Fruit fly (Drosophila melanogaster) whole organism, embryonic: ENCODE measurements around the gene Vha100-2.

Source experiments
- Adf1 ChIP-seq: fragments of 200-800 bp; sonication (Bioruptor generic); IDR thresholded peaks from 2 replicates; pipeline ENCODE4 v1.3.6; 2022; ENCODE audit warnings: missing biosample characterization, missing genetic modification characterization
- B-H1 ChIP-seq: fragments of 200-800 bp; sonication (Bioruptor generic); IDR thresholded peaks from 3 replicates; pipeline ENCODE4 v1.3.6; 2022; ENCODE audit warnings: missing biosample characterization, missing genetic modification characterization
- CG12071 ChIP-seq: fragments of 200-800 bp; sonication (Bioruptor generic); optimal IDR thresholded peaks from 3 replicates; lab custom pipeline; 2018; ENCODE audit warnings: missing biosample characterization, mild to moderate bottlenecking, missing genetic modification characterization
- CG12769 ChIP-seq: fragments of 200-800 bp; sonication (Bioruptor generic); optimal IDR thresholded peaks from 2 replicates; lab custom pipeline; 2019; ENCODE audit warnings: missing biosample characterization, mild to moderate bottlenecking, missing genetic modification characterization, moderate library complexity
- CG12942 ChIP-seq: fragments of 200-800 bp; sonication (Bioruptor generic); optimal IDR thresholded peaks from 3 replicates; lab custom pipeline; 2016; ENCODE audit warnings: missing biosample characterization, missing genetic modification characterization
- CG13624 ChIP-seq: fragments of 200-800 bp; sonication (Bioruptor generic); optimal IDR thresholded peaks from 2 replicates; lab custom pipeline; 2016; ENCODE audit warnings: missing biosample characterization, missing genetic modification characterization
- CG13775 ChIP-seq: fragments of 200-800 bp; sonication (Bioruptor generic); optimal IDR thresholded peaks from 3 replicates; lab custom pipeline; 2017; ENCODE audit warnings: missing biosample characterization, mild to moderate bottlenecking, missing genetic modification characterization
- CG13894 ChIP-seq: fragments of 200-800 bp; sonication (Bioruptor generic); optimal IDR thresholded peaks from 3 replicates; lab custom pipeline; 2018; ENCODE audit warnings: missing biosample characterization, mild to moderate bottlenecking, missing genetic modification characterization, moderate library complexity
- CG14441 ChIP-seq: fragments of 200-800 bp; sonication (Bioruptor generic); IDR thresholded peaks from 2 replicates; pipeline ENCODE4 v1.3.6; 2022; ENCODE audit warnings: missing biosample characterization, missing genetic modification characterization
- CG14710 ChIP-seq: fragments of 200-800 bp; sonication (Bioruptor generic); optimal IDR thresholded peaks from 3 replicates; lab custom pipeline; 2019; ENCODE audit warnings: missing biosample characterization, mild to moderate bottlenecking, missing genetic modification characterization, moderate library complexity
- CG14860 ChIP-seq: fragments of 200-800 bp; sonication (Bioruptor generic); IDR thresholded peaks from 3 replicates; pipeline ENCODE4 v1.3.6; 2022; ENCODE audit warnings: missing biosample characterization, missing genetic modification characterization; ENCODE audit not compliant: partially characterized antibody
- CG18011 ChIP-seq: fragments of 200-800 bp; sonication (Bioruptor generic); optimal IDR thresholded peaks from 2 replicates; lab custom pipeline; 2017; ENCODE audit warnings: missing biosample characterization, missing genetic modification characterization, mild to moderate bottlenecking, moderate library complexity, missing genotype
- CG30431 ChIP-seq: fragments of 200-800 bp; sonication (Bioruptor generic); optimal IDR thresholded peaks from 2 replicates; lab custom pipeline; 2017; ENCODE audit warnings: missing biosample characterization, missing genetic modification characterization
- CG6654 ChIP-seq: fragments of 200-800 bp; sonication (Bioruptor generic); optimal IDR thresholded peaks from 2 replicates; lab custom pipeline; 2017; ENCODE audit warnings: missing biosample characterization, mild to moderate bottlenecking, missing genetic modification characterization
- CG6683 ChIP-seq: fragments of 200-800 bp; sonication (Bioruptor generic); optimal IDR thresholded peaks from 2 replicates; lab custom pipeline; 2017; ENCODE audit warnings: missing biosample characterization, mild to moderate bottlenecking, missing genetic modification characterization, missing genetic modification reagents
- CG7786 ChIP-seq: fragments of 200-800 bp; sonication (Bioruptor generic); optimal IDR thresholded peaks from 2 replicates; lab custom pipeline; 2016; ENCODE audit warnings: missing biosample characterization, missing genetic modification characterization
- CG8944 ChIP-seq: fragments of 200-800 bp; sonication (Bioruptor generic); optimal IDR thresholded peaks from 3 replicates; lab custom pipeline; 2016; ENCODE audit warnings: missing biosample characterization, missing genetic modification characterization
- CG9932 ChIP-seq: fragments of 200-800 bp; sonication (Bioruptor generic); IDR thresholded peaks from 2 replicates; pipeline ENCODE4 v1.3.6; 2022; ENCODE audit warnings: missing biosample characterization, missing genetic modification characterization
- CrebB ChIP-seq: fragments of 200-800 bp; sonication (Bioruptor generic); optimal IDR thresholded peaks from 3 replicates; lab custom pipeline; 2018; ENCODE audit warnings: missing biosample characterization, mild to moderate bottlenecking, missing genetic modification characterization
- Dbx ChIP-seq: fragments of 200-800 bp; sonication (Bioruptor generic); IDR thresholded peaks from 3 replicates; pipeline ENCODE4 v1.3.6; 2022; ENCODE audit warnings: missing biosample characterization, missing genetic modification characterization
- Dip2 ChIP-seq: fragments of 200-800 bp; sonication (Bioruptor generic); IDR thresholded peaks from 2 replicates; pipeline ENCODE4 v1.3.6; 2022; ENCODE audit warnings: missing biosample characterization, missing genetic modification characterization
- Ets65A ChIP-seq: fragments of 200-800 bp; sonication (Bioruptor generic); peaks from one replicate; lab custom pipeline; 2016; ENCODE audit warnings: missing biosample characterization, missing genetic modification characterization
- Fer3 ChIP-seq: fragments of 200-800 bp; sonication (Bioruptor generic); optimal IDR thresholded peaks from 2 replicates; lab custom pipeline; 2018; ENCODE audit warnings: missing biosample characterization, mild to moderate bottlenecking, missing genetic modification characterization, moderate library complexity
- GATAe ChIP-seq: fragments of 200-800 bp; sonication (Bioruptor generic); conservative IDR thresholded peaks from 2 replicates; pipeline ENCODE4 v1.3.6; 2022; ENCODE audit warnings: missing biosample characterization, missing genetic modification characterization
- HmgZ ChIP-seq: fragments of 200-800 bp; sonication (Bioruptor generic); optimal IDR thresholded peaks from 2 replicates; lab custom pipeline; 2018; ENCODE audit warnings: missing biosample characterization, mild to moderate bottlenecking, missing genetic modification characterization
- MBD-R2 ChIP-seq: fragments of 200-800 bp; sonication (Bioruptor generic); IDR thresholded peaks from 2 replicates; pipeline ENCODE4 v1.3.6; 2022; ENCODE audit warnings: missing biosample characterization, missing genetic modification characterization
- Nf-YB ChIP-seq: fragments of 200-800 bp; sonication (Bioruptor generic); optimal IDR thresholded peaks from 3 replicates; lab custom pipeline; 2019; ENCODE audit warnings: missing biosample characterization, mild to moderate bottlenecking, missing genetic modification characterization, moderate library complexity
- Oaz ChIP-seq: fragments of 200-800 bp; sonication (Bioruptor generic); IDR thresholded peaks from 2 replicates; pipeline ENCODE4 v1.3.6; 2022; ENCODE audit warnings: missing biosample characterization, missing genetic modification characterization
- Rfx ChIP-seq: fragments of 200-800 bp; sonication (Bioruptor generic); IDR thresholded peaks from 2 replicates; pipeline ENCODE4 v1.3.6; 2022; ENCODE audit warnings: missing biosample characterization, missing genetic modification characterization
- Rx ChIP-seq: fragments of 200-800 bp; sonication (Bioruptor generic); IDR thresholded peaks from 2 replicates; pipeline ENCODE4 v1.3.6; 2022; ENCODE audit warnings: missing biosample characterization, missing genetic modification characterization
- Trl ChIP-seq, 3 experiments: fragments of >200 bp in 2 of 3; fragments of 200-800 bp in 1 of 3; sonication (Bioruptor generic) in 1 of 3; optimal IDR thresholded peaks; 2 replicates in 1 of 3; 3 replicates in 2 of 3; lab custom pipeline; 2016 to 2017; ENCODE audit warnings: missing biosample characterization in 1 of 3, missing genetic modification characterization in 1 of 3
- Usf ChIP-seq: fragments of 200-800 bp; sonication (Bioruptor generic); optimal IDR thresholded peaks from 2 replicates; lab custom pipeline; 2017; ENCODE audit warnings: missing genotype, missing biosample characterization, missing genetic modification characterization
- al ChIP-seq: fragments of 200-800 bp; sonication (Bioruptor generic); IDR thresholded peaks from 2 replicates; pipeline ENCODE4 v1.3.6; 2022; ENCODE audit warnings: missing biosample characterization, missing genetic modification characterization
- chinmo ChIP-seq: fragments of 200-800 bp; sonication (Bioruptor generic); IDR thresholded peaks from 4 replicates; pipeline ENCODE4 v1.3.6; 2022; ENCODE audit warnings: missing biosample characterization, missing genetic modification characterization; ENCODE audit not compliant: partially characterized antibody
- crol ChIP-seq: fragments of 200-800 bp; sonication (Bioruptor generic); IDR thresholded peaks from 2 replicates; pipeline ENCODE4 v1.3.6; 2022; ENCODE audit warnings: missing biosample characterization, missing genetic modification characterization
- cwo ChIP-seq: fragments of 200-800 bp; sonication (Bioruptor generic); optimal IDR thresholded peaks from 3 replicates; lab custom pipeline; 2017; ENCODE audit warnings: missing biosample characterization, missing genetic modification characterization, mild to moderate bottlenecking, moderate library complexity, missing genetic modification reagents
- ewg ChIP-seq: fragments of 200-800 bp; sonication (Bioruptor generic); optimal IDR thresholded peaks from 3 replicates; lab custom pipeline; 2017; ENCODE audit warnings: mild to moderate bottlenecking, missing biosample characterization, missing genetic modification reagents, missing genetic modification characterization
- exex ChIP-seq: fragments of 200-800 bp; sonication (Bioruptor generic); optimal IDR thresholded peaks from 4 replicates; lab custom pipeline; 2018; ENCODE audit warnings: missing biosample characterization, mild to moderate bottlenecking, missing genetic modification characterization, moderate library complexity
- gt ChIP-seq: fragments of 200-800 bp; sonication (Bioruptor generic); IDR thresholded peaks from 2 replicates; pipeline ENCODE4 v1.3.6; 2022; ENCODE audit warnings: missing biosample characterization, missing genetic modification characterization
- inv ChIP-seq: fragments of 200-800 bp; sonication (Bioruptor generic); IDR thresholded peaks from 2 replicates; pipeline ENCODE4 v1.3.6; 2022; ENCODE audit warnings: missing biosample characterization, missing genetic modification characterization; ENCODE audit not compliant: partially characterized antibody
- lmd ChIP-seq: fragments of 200-800 bp; sonication (Bioruptor generic); IDR thresholded peaks from 2 replicates; pipeline ENCODE4 v1.3.6; 2022; ENCODE audit warnings: missing biosample characterization, missing genetic modification characterization
- pfk ChIP-seq: fragments of 200-800 bp; sonication (Bioruptor generic); optimal IDR thresholded peaks from 2 replicates; lab custom pipeline; 2018; ENCODE audit warnings: missing biosample characterization, mild to moderate bottlenecking, missing genetic modification characterization, moderate library complexity
- prd ChIP-seq, 3 experiments: fragments of >200 bp in 2 of 3; fragments of 200-800 bp in 1 of 3; sonication (Bioruptor generic) in 1 of 3; optimal IDR thresholded peaks in 2 of 3; IDR thresholded peaks in 1 of 3; 2 replicates in 2 of 3; 3 replicates in 1 of 3; pipeline versions ENCODE4 v1.3.6 to Lab custom; 2017 to 2022; ENCODE audit warnings: missing biosample characterization in 1 of 3, missing genetic modification characterization in 1 of 3
- ranshi ChIP-seq: fragments of 200-800 bp; sonication (Bioruptor generic); IDR thresholded peaks from 2 replicates; pipeline ENCODE4 v1.3.6; 2022; ENCODE audit warnings: missing biosample characterization, missing genetic modification characterization
- rib ChIP-seq: fragments of 200-800 bp; sonication (Bioruptor generic); IDR thresholded peaks from 2 replicates; pipeline ENCODE4 v1.3.6; 2022; ENCODE audit warnings: missing biosample characterization, missing genetic modification characterization
- ro ChIP-seq: fragments of 200-800 bp; sonication (Bioruptor generic); IDR thresholded peaks from 2 replicates; pipeline ENCODE4 v1.3.6; 2022; ENCODE audit warnings: missing biosample characterization, missing genetic modification characterization
- sd ChIP-seq: fragments of 200-800 bp; sonication (Bioruptor generic); optimal IDR thresholded peaks from 3 replicates; lab custom pipeline; 2018; ENCODE audit warnings: missing biosample characterization, mild to moderate bottlenecking, missing genetic modification characterization, moderate library complexity
- sisA ChIP-seq: fragments of 200-800 bp; sonication (Bioruptor generic); IDR thresholded peaks from 2 replicates; pipeline ENCODE4 v1.3.6; 2022; ENCODE audit warnings: missing biosample characterization, missing genetic modification characterization
- slou ChIP-seq: fragments of 200-800 bp; sonication (Bioruptor generic); optimal IDR thresholded peaks from 3 replicates; lab custom pipeline; 2016; ENCODE audit warnings: missing biosample characterization, missing genetic modification characterization

Gene Vha100-2

dm6 chr3R:18445148-18445843 lies 46.3 kb upstream of the Vha100-2 start (continued):
- TF ChIP-seq CG13775 (GFP tag; lab: Kevin White, UChicago), result no peak
- TF ChIP-seq CG30431, result no peak
- no peak for TF ChIP-seq Usf (GFP tag; lab: Kevin White, UChicago)
- no peak for TF ChIP-seq sisA (GFP tag; lab: Robert Waterston, UW)
- TF ChIP-seq HmgZ, result no peak
- no peak for TF ChIP-seq CG13624
- TF ChIP-seq CG6654 (GFP tag; lab: Kevin White, UChicago), result no peak
- TF ChIP-seq CG12769 (tag; lab: Kevin White, UChicago), result peak; percentile 29
- no peak for TF ChIP-seq CG6683 (GFP tag; lab: Kevin White, UChicago)
- TF ChIP-seq CG18011 (GFP tag; lab: Kevin White, UChicago), result no peak
- no peak for TF ChIP-seq Rx (GFP tag; lab: Robert Waterston, UW)
- TF ChIP-seq crol, result peak; percentile 83
- no peak for TF ChIP-seq CrebB
- TF ChIP-seq lmd (GFP tag; lab: Robert Waterston, UW), result no peak
- no peak for TF ChIP-seq CG14710
- peak; percentile 66 for TF ChIP-seq exex (tag; lab: Kevin White, UChicago)
- no peak for TF ChIP-seq pfk (GFP tag; lab: Kevin White, UChicago)
- TF ChIP-seq Oaz (GFP tag; lab: Robert Waterston, UW), result no peak
- TF ChIP-seq CG7786 (GFP tag; lab: Kevin White, UChicago), result no peak
- 0 out of 2 replicates have a peak, but pooled peaks have one; percentile 25 for TF ChIP-seq CG9932 (GFP tag; lab: Robert Waterston, UW)
- TF ChIP-seq rib (GFP tag; lab: Robert Waterston, UW), result peak; percentile 78; the same call in 1 of the 2 replicates
- 0 out of 4 replicates have a peak, but pooled peaks have one; percentile 13 for TF ChIP-seq chinmo (GFP tag; lab: Robert Waterston, UW)
- peak; percentile 87 for TF ChIP-seq Adf1 (GFP tag; lab: Robert Waterston, UW)
- TF ChIP-seq Fer3 (tag; lab: Kevin White, UChicago), result no peak
- peak; percentile 34 for TF ChIP-seq CG13894 (tag; lab: Kevin White, UChicago)
- TF ChIP-seq gt, result no peak
- TF ChIP-seq cwo, result peak; percentile 65
- TF ChIP-seq sd (tag; lab: Kevin White, UChicago), result peak; percentile 85
- no peak for TF ChIP-seq CG14860 (GFP tag; lab: Robert Waterston, UW)
- no peak for TF ChIP-seq ro (GFP tag; lab: Robert Waterston, UW)
- TF ChIP-seq B-H1 (GFP tag; lab: Robert Waterston, UW), result no peak
- TF ChIP-seq al (GFP tag; lab: Robert Waterston, UW), result no peak
- TF ChIP-seq Trl (optimal IDR thresholded peaks at IDR 0.05; lab: Kevin White, UChicago), result peak in 1 of 2 experiments; percentile 23
- no peak for TF ChIP-seq Trl (GFP tag; optimal IDR thresholded peaks at IDR 0.05; lab: Kevin White, UChicago)
- no peak for TF ChIP-seq CG12071
- no peak for TF ChIP-seq inv
- TF ChIP-seq prd (optimal IDR thresholded peaks at IDR 0.05; lab: Kevin White, UChicago), result no peak
- TF ChIP-seq prd (GFP tag; IDR thresholded peaks at IDR 0.05; lab: Robert Waterston, UW), result no peak
- no peak for TF ChIP-seq Dip2 (GFP tag; lab: Robert Waterston, UW)
- no peak for TF ChIP-seq Rfx
- 0 out of 2 replicates have a peak, but pooled peaks have one; percentile 11 for TF ChIP-seq MBD-R2 (GFP tag; lab: Robert Waterston, UW)
- TF ChIP-seq ewg (GFP tag; lab: Kevin White, UChicago), result no peak
- no peak for TF ChIP-seq Nf-YB (GFP tag; lab: Kevin White, UChicago)
- 0 out of 3 replicates have a peak, but pooled peaks have one; percentile 14 for TF ChIP-seq Dbx
- TF ChIP-seq slou (GFP tag; lab: Kevin White, UChicago), result no peak
- no peak for TF ChIP-seq ranshi (GFP tag; lab: Robert Waterston, UW)
- no peak for TF ChIP-seq CG12942 (GFP tag; lab: Kevin White, UChicago)
- TF ChIP-seq GATAe (GFP tag; lab: Robert Waterston, UW), result peak; percentile 43; the same call in 1 of the 2 replicates
- peak; percentile 21 for TF ChIP-seq Ets65A (GFP tag; lab: Kevin White, UChicago)
- 0 out of 2 replicates have a peak, but pooled peaks have one; percentile 18 for TF ChIP-seq CG14441 (GFP tag; lab: Robert Waterston, UW)
- TF ChIP-seq CG8944, result no peak
